Worm (Caenorhabditis elegans) whole organism, mixed stage, embryonic: ENCODE measurements around the gene C10A4.4.
"Not testable (repeated sequence)": the region's sequence is repeated elsewhere in the genome, so short reads cannot be mapped to it uniquely, and the experiment has no call there.

Experiments used
- bed-3 ChIP-seq: fragments of 200-800 bp; sonication (Bioruptor generic); optimal IDR thresholded peaks from 3 replicates; lab custom pipeline; 2018; ENCODE audit warnings: mild to moderate bottlenecking, missing genetic modification characterization, moderate library complexity, missing compliant biosample characterization
- blmp-1 ChIP-seq: fragments of 150-350 bp; optimal IDR thresholded peaks from 2 replicates; lab custom pipeline; 2014; ENCODE audit warnings: missing biosample characterization, missing genetic modification characterization
- drap-1 ChIP-seq: fragments of 200-800 bp; sonication (Bioruptor generic); optimal IDR thresholded peaks from 3 replicates; lab custom pipeline; 2018; ENCODE audit warnings: mild to moderate bottlenecking, missing genetic modification characterization, missing compliant biosample characterization
- elt-1 ChIP-seq: sonication (generic microtip); optimal IDR thresholded peaks from 2 replicates; lab custom pipeline; 2017; ENCODE audit warnings: missing genetic modification characterization, mild to moderate bottlenecking, missing compliant biosample characterization, antibody characterized with exemption, moderate library complexity, borderline replicate concordance; ENCODE audit not compliant: insufficient read depth
- hlh-1 ChIP-seq: fragments of 150-350 bp; optimal IDR thresholded peaks from 2 replicates; lab custom pipeline; 2014; ENCODE audit warnings: missing biosample characterization, missing genetic modification reagents, missing genetic modification characterization
- lsy-2 ChIP-seq: fragments of 150-350 bp; optimal IDR thresholded peaks from 2 replicates; lab custom pipeline; 2014; ENCODE audit warnings: missing biosample characterization, missing genetic modification characterization
- nhr-237 ChIP-seq: fragments of 150-350 bp; optimal IDR thresholded peaks from 2 replicates; lab custom pipeline; 2014; ENCODE audit warnings: missing biosample characterization, missing genetic modification characterization
- nhr-28 ChIP-seq: fragments of 150-350 bp; optimal IDR thresholded peaks from 2 replicates; lab custom pipeline; 2014; ENCODE audit warnings: missing biosample characterization, missing genetic modification characterization
- pha-4 ChIP-seq: fragments of 150-350 bp; optimal IDR thresholded peaks from 2 replicates; lab custom pipeline; 2018; ENCODE audit warnings: missing biosample characterization, missing genetic modification reagents, missing genetic modification characterization
- snpc-4 ChIP-seq: fragments of 150-350 bp; optimal IDR thresholded peaks from 2 replicates; lab custom pipeline; 2014; ENCODE audit warnings: missing biosample characterization, missing genetic modification characterization
- sptf-1 ChIP-seq: sonication (generic microtip); optimal IDR thresholded peaks from 2 replicates; lab custom pipeline; 2017; ENCODE audit warnings: mild to moderate bottlenecking, missing genetic modification characterization, moderate library complexity, missing compliant biosample characterization
- unc-39 ChIP-seq: fragments of 150-350 bp; optimal IDR thresholded peaks from 2 replicates; lab custom pipeline; 2014; ENCODE audit warnings: missing biosample characterization, missing genetic modification characterization
- unc-62 ChIP-seq: fragments of 150-350 bp; optimal IDR thresholded peaks from 2 replicates; lab custom pipeline; 2014; ENCODE audit warnings: missing biosample characterization, missing genetic modification reagents, missing genetic modification characterization

- TF ChIP-seq nhr-28 (tag; lab: Kevin White, UChicago); hlh-1 (tag; lab: Kevin White, UChicago); drap-1 (GFP tag; lab: Kevin White, UChicago); bed-3; lsy-2 (tag; lab: Kevin White, UChicago); elt-1 (tag; lab: Kevin White, UChicago); sptf-1; snpc-4 (tag; lab: Kevin White, UChicago); unc-39; blmp-1 (tag; lab: Kevin White, UChicago); pha-4; unc-62; nhr-237: not testable (repeated sequence)
Observed at ce11 chrX:7365267-7365666, 35.6 kb upstream of the C10A4.4 start, which contains the start of gene C56G3.2.
